Fruit fly (Drosophila melanogaster) whole organism, embryonic: ENCODE results near the gene janB.
A peak's percentile ranks its signal among the peaks of the same experiment; 100 is the strongest.

ENCODE experiments used
- Atf6 ChIP-seq: fragments of 200-800 bp; sonication (Bioruptor generic); IDR thresholded peaks from 2 replicates; pipeline ENCODE4 v1.3.6; 2022; ENCODE audit warnings: missing biosample characterization, missing genetic modification characterization
- B-H2 ChIP-seq: fragments of 200-800 bp; sonication (Bioruptor generic); optimal IDR thresholded peaks from 2 replicates; lab custom pipeline; 2018; ENCODE audit warnings: missing biosample characterization, mild to moderate bottlenecking, missing genetic modification characterization
- BEAF-32 ChIP-seq: fragments of 200-800 bp; sonication (Bioruptor generic); optimal IDR thresholded peaks from 3 replicates; lab custom pipeline; 2017; ENCODE audit warnings: missing biosample characterization, missing genetic modification characterization, mild to moderate bottlenecking, moderate library complexity, missing genetic modification reagents
- CG10321 ChIP-seq: fragments of 200-800 bp; sonication (Bioruptor generic); IDR thresholded peaks from 2 replicates; pipeline ENCODE4 v1.3.6; 2022; ENCODE audit warnings: missing biosample characterization, missing genetic modification characterization
- CG10431 ChIP-seq: fragments of 200-800 bp; sonication (Bioruptor generic); optimal IDR thresholded peaks from 3 replicates; lab custom pipeline; 2018; ENCODE audit warnings: missing biosample characterization, mild to moderate bottlenecking, missing genetic modification characterization
- CG10959 ChIP-seq: fragments of 200-800 bp; sonication (Bioruptor generic); IDR thresholded peaks from 2 replicates; pipeline ENCODE4 v1.3.6; 2022; ENCODE audit warnings: missing biosample characterization, missing genetic modification characterization
- CG10979 ChIP-seq: fragments of 200-800 bp; sonication (Bioruptor generic); optimal IDR thresholded peaks from 2 replicates; lab custom pipeline; 2018; ENCODE audit warnings: missing biosample characterization, mild to moderate bottlenecking, missing genetic modification characterization, moderate library complexity
- CG11093 ChIP-seq: fragments of 200-800 bp; sonication (Bioruptor generic); IDR thresholded peaks from 3 replicates; pipeline ENCODE4 v1.3.6; 2022; ENCODE audit warnings: missing biosample characterization, missing genetic modification characterization
- CG12219 ChIP-seq: fragments of 200-800 bp; sonication (Bioruptor generic); optimal IDR thresholded peaks from 3 replicates; lab custom pipeline; 2018; ENCODE audit warnings: missing biosample characterization, mild to moderate bottlenecking, missing genetic modification characterization
- CG12659 ChIP-seq: fragments of 200-800 bp; sonication (Bioruptor generic); optimal IDR thresholded peaks from 3 replicates; lab custom pipeline; 2017; ENCODE audit warnings: mild to moderate bottlenecking, missing biosample characterization, missing genetic modification reagents, missing genetic modification characterization
- CG1529 ChIP-seq: fragments of 200-800 bp; sonication (Bioruptor generic); optimal IDR thresholded peaks from 3 replicates; lab custom pipeline; 2018; ENCODE audit warnings: missing biosample characterization, missing genetic modification characterization
- CG15601 ChIP-seq: fragments of 200-800 bp; sonication (Bioruptor generic); optimal IDR thresholded peaks from 3 replicates; lab custom pipeline; 2019; ENCODE audit warnings: missing biosample characterization, mild to moderate bottlenecking, missing genetic modification characterization, moderate library complexity
- CG1602 ChIP-seq: fragments of 200-800 bp; sonication (Bioruptor generic); optimal IDR thresholded peaks from 3 replicates; lab custom pipeline; 2016; ENCODE audit warnings: missing biosample characterization, missing genetic modification characterization
- CG17568 ChIP-seq: fragments of 200-800 bp; sonication (Bioruptor generic); optimal IDR thresholded peaks from 2 replicates; lab custom pipeline; 2018; ENCODE audit warnings: missing biosample characterization, mild to moderate bottlenecking, missing genetic modification characterization, moderate library complexity
- CG2678 ChIP-seq: fragments of 200-800 bp; sonication (Bioruptor generic); optimal IDR thresholded peaks from 3 replicates; lab custom pipeline; 2019; ENCODE audit warnings: missing biosample characterization, mild to moderate bottlenecking, missing genetic modification characterization, moderate library complexity
- CG4707 ChIP-seq: fragments of 200-800 bp; sonication (Bioruptor generic); optimal IDR thresholded peaks from 2 replicates; lab custom pipeline; 2018; ENCODE audit warnings: missing biosample characterization, mild to moderate bottlenecking, missing genetic modification characterization, moderate library complexity
- CG4820 ChIP-seq: fragments of 200-800 bp; sonication (Bioruptor generic); optimal IDR thresholded peaks from 3 replicates; lab custom pipeline; 2016; ENCODE audit warnings: missing biosample characterization, missing genetic modification characterization
- CG7839 ChIP-seq: fragments of 200-800 bp; sonication (Bioruptor generic); optimal IDR thresholded peaks from 3 replicates; lab custom pipeline; 2018; ENCODE audit warnings: missing biosample characterization, mild to moderate bottlenecking, missing genetic modification characterization, moderate library complexity
- CG7963 ChIP-seq: fragments of 200-800 bp; sonication (Bioruptor generic); IDR thresholded peaks from 3 replicates; pipeline ENCODE4 v1.3.6; 2022; ENCODE audit warnings: missing biosample characterization, missing genetic modification characterization; ENCODE audit not compliant: partially characterized antibody
- CkIIα-i1 ChIP-seq: fragments of 200-800 bp; sonication (Bioruptor generic); IDR thresholded peaks from 2 replicates; pipeline ENCODE4 v1.3.6; 2022; ENCODE audit warnings: missing biosample characterization, missing genetic modification characterization
- Elba2 ChIP-seq: fragments of 200-800 bp; sonication (Bioruptor generic); optimal IDR thresholded peaks from 3 replicates; lab custom pipeline; 2016; ENCODE audit warnings: missing biosample characterization, missing genetic modification characterization
- Lpt ChIP-seq: fragments of >200 bp; optimal IDR thresholded peaks from 2 replicates; lab custom pipeline; 2018; ENCODE audit warnings: missing biosample characterization, missing genetic modification characterization
- Mad ChIP-seq: fragments of 200-800 bp; sonication (Bioruptor generic); optimal IDR thresholded peaks from 2 replicates; lab custom pipeline; 2016; ENCODE audit warnings: missing biosample characterization, missing genetic modification characterization
- Opbp ChIP-seq: fragments of 200-800 bp; sonication (Bioruptor generic); IDR thresholded peaks from 3 replicates; pipeline ENCODE4 v1.3.6; 2022; ENCODE audit warnings: missing biosample characterization, missing genetic modification characterization; ENCODE audit not compliant: partially characterized antibody
- Sox102F ChIP-seq: fragments of 200-800 bp; sonication (Bioruptor generic); optimal IDR thresholded peaks from 2 replicates; lab custom pipeline; 2018; ENCODE audit warnings: missing biosample characterization, mild to moderate bottlenecking, missing genetic modification characterization, moderate library complexity
- Vsx1 ChIP-seq: fragments of 200-800 bp; sonication (Bioruptor generic); optimal IDR thresholded peaks from 2 replicates; lab custom pipeline; 2017; ENCODE audit warnings: missing biosample characterization, mild to moderate bottlenecking, missing genetic modification characterization, missing genetic modification reagents
- ash1 ChIP-seq: fragments of 200-800 bp; sonication (Bioruptor generic); optimal IDR thresholded peaks from 2 replicates; lab custom pipeline; 2018; ENCODE audit warnings: missing biosample characterization, mild to moderate bottlenecking, missing genetic modification characterization
- ci ChIP-seq: fragments of 200-800 bp; sonication (Bioruptor generic); IDR thresholded peaks from 3 replicates; pipeline ENCODE4 v1.3.6; 2022; ENCODE audit warnings: missing biosample characterization, missing genetic modification characterization
- dan ChIP-seq: fragments of 200-800 bp; sonication (Bioruptor generic); IDR thresholded peaks from 2 replicates; pipeline ENCODE4 v1.3.6; 2022; ENCODE audit warnings: missing biosample characterization, missing genetic modification characterization
- dmrt11E ChIP-seq: fragments of 200-800 bp; sonication (Bioruptor generic); optimal IDR thresholded peaks from 3 replicates; lab custom pipeline; 2018; ENCODE audit warnings: missing biosample characterization, mild to moderate bottlenecking, missing genetic modification characterization, moderate library complexity
- ems ChIP-seq: fragments of 200-800 bp; sonication (Bioruptor generic); optimal IDR thresholded peaks from 3 replicates; lab custom pipeline; 2016; ENCODE audit warnings: missing biosample characterization, missing genetic modification characterization
- en ChIP-seq: fragments of 200-800 bp; sonication (Bioruptor generic); optimal IDR thresholded peaks from 2 replicates; lab custom pipeline; 2016; ENCODE audit warnings: missing biosample characterization, missing genetic modification characterization
- ewg ChIP-seq: fragments of 200-800 bp; sonication (Bioruptor generic); optimal IDR thresholded peaks from 3 replicates; lab custom pipeline; 2017; ENCODE audit warnings: mild to moderate bottlenecking, missing biosample characterization, missing genetic modification reagents, missing genetic modification characterization
- fd96Cb ChIP-seq: fragments of 200-800 bp; sonication (Bioruptor generic); optimal IDR thresholded peaks from 2 replicates; lab custom pipeline; 2018; ENCODE audit warnings: missing biosample characterization, mild to moderate bottlenecking, missing genetic modification characterization, moderate library complexity
- fru ChIP-seq: fragments of >200 bp; optimal IDR thresholded peaks from 2 replicates; lab custom pipeline; 2017
- fu2 ChIP-seq: fragments of 200-800 bp; sonication (Bioruptor generic); optimal IDR thresholded peaks from 2 replicates; lab custom pipeline; 2016; ENCODE audit warnings: missing biosample characterization, missing genetic modification characterization
- gem ChIP-seq: fragments of 200-800 bp; sonication (Bioruptor generic); optimal IDR thresholded peaks from 2 replicates; lab custom pipeline; 2019; ENCODE audit warnings: missing biosample characterization, mild to moderate bottlenecking, missing genetic modification characterization, moderate library complexity
- hth ChIP-seq: fragments of >200 bp; optimal IDR thresholded peaks from 2 replicates; lab custom pipeline; 2017; ENCODE audit warnings: inconsistent platforms
- insv ChIP-seq, 2 experiments: fragments of 200-800 bp; sonication (Bioruptor generic); optimal IDR thresholded peaks; 3 replicates each; lab custom pipeline; 2016 to 2018; ENCODE audit warnings: missing biosample characterization in 2 of 2, missing genetic modification characterization in 2 of 2
- kay ChIP-seq: fragments of 200-800 bp; sonication (Bioruptor generic); optimal IDR thresholded peaks from 2 replicates; lab custom pipeline; 2016; ENCODE audit warnings: missing biosample characterization, missing genetic modification characterization
- ken ChIP-seq: fragments of 200-800 bp; sonication (Bioruptor generic); IDR thresholded peaks from 3 replicates; pipeline ENCODE4 v1.3.6; 2022; ENCODE audit warnings: missing biosample characterization, missing genetic modification characterization
- lbe ChIP-seq: fragments of 200-800 bp; sonication (Bioruptor generic); optimal IDR thresholded peaks from 2 replicates; lab custom pipeline; 2016; ENCODE audit warnings: missing biosample characterization, mild to moderate bottlenecking, missing genetic modification characterization
- nerfin-1 ChIP-seq: fragments of 200-800 bp; sonication (Bioruptor generic); optimal IDR thresholded peaks from 3 replicates; lab custom pipeline; 2019; ENCODE audit warnings: missing biosample characterization, mild to moderate bottlenecking, missing genetic modification characterization, moderate library complexity
- odd ChIP-seq: fragments of 200-800 bp; sonication (Bioruptor generic); optimal IDR thresholded peaks from 2 replicates; lab custom pipeline; 2017; ENCODE audit warnings: missing biosample characterization, mild to moderate bottlenecking, missing genetic modification characterization
- p53 ChIP-seq: fragments of 200-800 bp; sonication (Bioruptor generic); optimal IDR thresholded peaks from 2 replicates; lab custom pipeline; 2016; ENCODE audit warnings: missing biosample characterization, missing genetic modification characterization
- pb ChIP-seq: fragments of 200-800 bp; sonication (Bioruptor generic); optimal IDR thresholded peaks from 3 replicates; lab custom pipeline; 2016; ENCODE audit warnings: missing biosample characterization, missing genetic modification characterization
- prd ChIP-seq, 3 experiments: fragments of >200 bp in 2 of 3; fragments of 200-800 bp in 1 of 3; sonication (Bioruptor generic) in 1 of 3; optimal IDR thresholded peaks in 2 of 3; IDR thresholded peaks in 1 of 3; 2 replicates in 2 of 3; 3 replicates in 1 of 3; pipeline versions ENCODE4 v1.3.6 to Lab custom; 2017 to 2022; ENCODE audit warnings: missing biosample characterization in 1 of 3, missing genetic modification characterization in 1 of 3
- sd ChIP-seq: fragments of 200-800 bp; sonication (Bioruptor generic); optimal IDR thresholded peaks from 3 replicates; lab custom pipeline; 2018; ENCODE audit warnings: missing biosample characterization, mild to moderate bottlenecking, missing genetic modification characterization, moderate library complexity
- seq ChIP-seq: fragments of 200-800 bp; sonication (Bioruptor generic); IDR thresholded peaks from 2 replicates; pipeline ENCODE4 v1.3.6; 2022; ENCODE audit warnings: missing biosample characterization, missing genetic modification characterization
- stc ChIP-seq: fragments of 200-800 bp; sonication (Bioruptor generic); IDR thresholded peaks from 2 replicates; pipeline ENCODE4 v1.3.6; 2022; ENCODE audit warnings: missing biosample characterization, missing genetic modification characterization
- tx ChIP-seq: fragments of 200-800 bp; sonication (Bioruptor generic); optimal IDR thresholded peaks from 2 replicates; lab custom pipeline; 2016; ENCODE audit warnings: missing biosample characterization, missing genetic modification characterization

janB gene

dm6 chr3R:30014977-30015514 is 23.5 kb downstream of the janB start, which contains the start of gene CG7920 (continued):
- TF ChIP-seq CG15601 (tag; lab: Kevin White, UChicago) (no peak), CG1602 (GFP tag; lab: Kevin White, UChicago) (no peak), odd (GFP tag; lab: Kevin White, UChicago) (peak; percentile 37), Mad (GFP tag; lab: Kevin White, UChicago) (no peak), stc (GFP tag; lab: Robert Waterston, UW) (no peak), nerfin-1 (tag; lab: Kevin White, UChicago) (peak; percentile 2), CG10431 (GFP tag; lab: Kevin White, UChicago) (no peak), CG7963 (GFP tag; lab: Robert Waterston, UW) (peak; percentile 30; the same call in 1 of the 3 replicates), ems (peak; percentile 48), CG4820 (GFP tag; lab: Kevin White, UChicago) (no peak), fru (lab: Kevin White, UChicago) (no peak), pb (GFP tag; lab: Kevin White, UChicago) (no peak), Lpt (no peak), Sox102F (GFP tag; lab: Kevin White, UChicago) (no peak), prd (optimal IDR thresholded peaks at IDR 0.05; lab: Kevin White, UChicago) (no peak), prd (GFP tag; IDR thresholded peaks at IDR 0.05; lab: Robert Waterston, UW) (no peak), CG17568 (no peak), CG2678 (tag; lab: Kevin White, UChicago) (peak; percentile 10), lbe (peak; percentile 55), B-H2 (GFP tag; lab: Kevin White, UChicago) (no peak), ci (GFP tag; lab: Robert Waterston, UW) (peak; percentile 48; the same call in 2 of the 3 replicates), fu2 (GFP tag; lab: Kevin White, UChicago) (no peak), CG1529 (GFP tag; lab: Kevin White, UChicago) (no peak), kay (no peak), Atf6 (GFP tag; lab: Robert Waterston, UW) (no peak), Elba2 (GFP tag; lab: Kevin White, UChicago) (no peak), ewg (GFP tag; lab: Kevin White, UChicago) (peak; percentile 3), ken (GFP tag; lab: Robert Waterston, UW) (no peak), CkIIα-i1 (GFP tag; lab: Robert Waterston, UW) (no peak), p53 (GFP tag; lab: Kevin White, UChicago) (no peak), Vsx1 (GFP tag; lab: Kevin White, UChicago) (no peak), BEAF-32 (GFP tag; lab: Kevin White, UChicago) (peak; percentile 87), CG10959 (GFP tag; lab: Robert Waterston, UW) (no peak), CG4707 (GFP tag; lab: Kevin White, UChicago) (no peak), insv (GFP tag; optimal IDR thresholded peaks at IDR 0.05; lab: Kevin White, UChicago) (no peak), ash1 (no peak), CG12219 (GFP tag; lab: Kevin White, UChicago) (no peak), hth (no peak), CG10979 (tag; lab: Kevin White, UChicago) (peak; percentile 0), sd (tag; lab: Kevin White, UChicago) (peak; percentile 22), seq (no peak), en (GFP tag; lab: Kevin White, UChicago) (no peak), gem (tag; lab: Kevin White, UChicago) (no peak), fd96Cb (tag; lab: Kevin White, UChicago) (no peak), CG10321 (GFP tag; lab: Robert Waterston, UW) (0 out of 2 replicates have a peak, but pooled peaks have one; percentile 27), dmrt11E (tag; lab: Kevin White, UChicago) (no peak), CG7839 (no peak), CG11093 (GFP tag; lab: Robert Waterston, UW) (no peak), tx (GFP tag; lab: Kevin White, UChicago) (no peak), CG12659 (GFP tag; lab: Kevin White, UChicago) (peak; percentile 64), dan (GFP tag; lab: Robert Waterston, UW) (no peak), Opbp (GFP tag; lab: Robert Waterston, UW) (peak; percentile 75)
